Worm (Caenorhabditis elegans) whole organism, mixed stage, embryonic: ENCODE results near the gene natc-1.

Experiments used
- M03D4.4 ChIP-seq: sonication (generic microtip); optimal IDR thresholded peaks from 2 replicates; lab custom pipeline; 2017; ENCODE audit warnings: mild to moderate bottlenecking, missing genetic modification characterization, missing compliant biosample characterization
- ceh-39 ChIP-seq: fragments of 150-350 bp; optimal IDR thresholded peaks from 2 replicates; lab custom pipeline; 2014; ENCODE audit warnings: missing biosample characterization, missing genetic modification characterization
- ceh-43 ChIP-seq: fragments of 200-800 bp; sonication (Bioruptor generic); optimal IDR thresholded peaks from 2 replicates; lab custom pipeline; 2018; ENCODE audit warnings: mild to moderate bottlenecking, missing genetic modification characterization, moderate library complexity, missing compliant biosample characterization
- ceh-83 ChIP-seq: fragments of 200-800 bp; sonication (Bioruptor generic); optimal IDR thresholded peaks from 2 replicates; lab custom pipeline; 2018; ENCODE audit warnings: mild to moderate bottlenecking, missing genetic modification characterization, missing compliant biosample characterization
- ces-1 ChIP-seq: fragments of 150-350 bp; optimal IDR thresholded peaks from 2 replicates; lab custom pipeline; 2014; ENCODE audit warnings: missing biosample characterization, missing genetic modification reagents, missing genetic modification characterization
- cnd-1 ChIP-seq: fragments of 200-800 bp; sonication (Bioruptor generic); optimal IDR thresholded peaks from 2 replicates; lab custom pipeline; 2018; ENCODE audit warnings: mild to moderate bottlenecking, missing genetic modification characterization, missing compliant biosample characterization
- drap-1 ChIP-seq: fragments of 200-800 bp; sonication (Bioruptor generic); optimal IDR thresholded peaks from 3 replicates; lab custom pipeline; 2018; ENCODE audit warnings: mild to moderate bottlenecking, missing genetic modification characterization, missing compliant biosample characterization
- elt-1 ChIP-seq: sonication (generic microtip); optimal IDR thresholded peaks from 2 replicates; lab custom pipeline; 2017; ENCODE audit warnings: missing genetic modification characterization, mild to moderate bottlenecking, missing compliant biosample characterization, antibody characterized with exemption, moderate library complexity, borderline replicate concordance; ENCODE audit not compliant: insufficient read depth
- elt-3 ChIP-seq: fragments of 150-350 bp; optimal IDR thresholded peaks from 2 replicates; lab custom pipeline; 2014; ENCODE audit warnings: missing biosample characterization, missing genetic modification characterization
- flh-1 ChIP-seq: fragments of 200-800 bp; sonication (Bioruptor generic); optimal IDR thresholded peaks from 2 replicates; lab custom pipeline; 2018; ENCODE audit warnings: mild to moderate bottlenecking, missing genetic modification characterization, moderate library complexity, missing compliant biosample characterization
- ham-2 ChIP-seq: fragments of 200-800 bp; sonication (Bioruptor generic); optimal IDR thresholded peaks from 2 replicates; lab custom pipeline; 2018; ENCODE audit warnings: mild to moderate bottlenecking, missing genetic modification characterization, missing compliant biosample characterization
- hlh-1 ChIP-seq: fragments of 150-350 bp; optimal IDR thresholded peaks from 2 replicates; lab custom pipeline; 2014; ENCODE audit warnings: missing biosample characterization, missing genetic modification reagents, missing genetic modification characterization
- lin-32 ChIP-seq: fragments of 200-800 bp; sonication (Bioruptor generic); optimal IDR thresholded peaks from 2 replicates; lab custom pipeline; 2018; ENCODE audit warnings: mild to moderate bottlenecking, missing genetic modification characterization, missing compliant biosample characterization
- lsy-2 ChIP-seq: fragments of 150-350 bp; optimal IDR thresholded peaks from 2 replicates; lab custom pipeline; 2014; ENCODE audit warnings: missing biosample characterization, missing genetic modification characterization
- mab-5 ChIP-seq: fragments of 150-350 bp; optimal IDR thresholded peaks from 2 replicates; lab custom pipeline; 2014; ENCODE audit warnings: missing biosample characterization, missing genetic modification characterization
- mep-1 ChIP-seq: fragments of 150-350 bp; optimal IDR thresholded peaks from 2 replicates; lab custom pipeline; 2017; ENCODE audit warnings: missing biosample characterization, missing genetic modification reagents, missing genetic modification characterization, inconsistent platforms
- mls-2 ChIP-seq: sonication (generic microtip); optimal IDR thresholded peaks from 2 replicates; lab custom pipeline; 2016; ENCODE audit warnings: mild to moderate bottlenecking, missing genetic modification characterization, moderate library complexity, missing compliant biosample characterization
- nhr-12 ChIP-seq: fragments of 150-350 bp; optimal IDR thresholded peaks from 2 replicates; lab custom pipeline; 2014; ENCODE audit warnings: missing biosample characterization, missing genetic modification characterization
- nhr-237 ChIP-seq: fragments of 150-350 bp; optimal IDR thresholded peaks from 2 replicates; lab custom pipeline; 2014; ENCODE audit warnings: missing biosample characterization, missing genetic modification characterization
- nhr-28 ChIP-seq: fragments of 150-350 bp; optimal IDR thresholded peaks from 2 replicates; lab custom pipeline; 2014; ENCODE audit warnings: missing biosample characterization, missing genetic modification characterization
- nhr-76 ChIP-seq: sonication (generic microtip); optimal IDR thresholded peaks from 2 replicates; lab custom pipeline; 2017; ENCODE audit warnings: missing biosample characterization, missing genetic modification characterization
- pha-4 ChIP-seq: fragments of 150-350 bp; optimal IDR thresholded peaks from 2 replicates; lab custom pipeline; 2018; ENCODE audit warnings: missing biosample characterization, missing genetic modification reagents, missing genetic modification characterization
- sem-2 ChIP-seq: fragments of 200-800 bp; sonication (Bioruptor generic); optimal IDR thresholded peaks from 2 replicates; lab custom pipeline; 2018; ENCODE audit warnings: mild to moderate bottlenecking, missing genetic modification characterization, missing compliant biosample characterization
- snpc-4 ChIP-seq: fragments of 150-350 bp; optimal IDR thresholded peaks from 2 replicates; lab custom pipeline; 2014; ENCODE audit warnings: missing biosample characterization, missing genetic modification characterization
- sptf-1 ChIP-seq: sonication (generic microtip); optimal IDR thresholded peaks from 2 replicates; lab custom pipeline; 2017; ENCODE audit warnings: mild to moderate bottlenecking, missing genetic modification characterization, moderate library complexity, missing compliant biosample characterization
- tbx-8 ChIP-seq: fragments of 200-800 bp; sonication (Bioruptor generic); optimal IDR thresholded peaks from 2 replicates; lab custom pipeline; 2018; ENCODE audit warnings: mild to moderate bottlenecking, missing genetic modification characterization, moderate library complexity, missing compliant biosample characterization
- unc-120 ChIP-seq: sonication (generic microtip); optimal IDR thresholded peaks from 2 replicates; lab custom pipeline; 2017; ENCODE audit warnings: missing genetic modification characterization, missing compliant biosample characterization; ENCODE audit not compliant: poor library complexity, severe bottlenecking
- unc-39 ChIP-seq: fragments of 150-350 bp; optimal IDR thresholded peaks from 2 replicates; lab custom pipeline; 2014; ENCODE audit warnings: missing biosample characterization, missing genetic modification characterization
- unc-62 ChIP-seq: fragments of 150-350 bp; optimal IDR thresholded peaks from 2 replicates; lab custom pipeline; 2014; ENCODE audit warnings: missing biosample characterization, missing genetic modification reagents, missing genetic modification characterization
- zip-8 ChIP-seq: fragments of 150-350 bp; optimal IDR thresholded peaks from 2 replicates; lab custom pipeline; 2014; ENCODE audit warnings: missing biosample characterization, missing genetic modification characterization
- ztf-11 ChIP-seq: fragments of 150-350 bp; optimal IDR thresholded peaks from 2 replicates; lab custom pipeline; 2014; ENCODE audit warnings: missing biosample characterization, missing genetic modification characterization

Gene natc-1

ce11 chrV:8467031-8467430 lies 4.9 kb downstream of the natc-1 start, which contains the start of gene mrpl-4:
TSS of gene mrpl-4 (plus strand) at chrV:8467265.
- TF ChIP-seq unc-62 (GFP tag; lab: Kevin White, UChicago) (no peak), nhr-237 (tag; lab: Kevin White, UChicago) (no peak), unc-39 (tag; lab: Kevin White, UChicago) (no peak), hlh-1 (tag; lab: Kevin White, UChicago) (no peak), nhr-76 (no peak), sem-2 (GFP tag; lab: Kevin White, UChicago) (no peak), ztf-11 (tag; lab: Kevin White, UChicago) (no peak), nhr-12 (tag; lab: Kevin White, UChicago) (no peak), unc-120 (tag; lab: Kevin White, UChicago) (no peak), mls-2 (tag; lab: Kevin White, UChicago) (no peak), lin-32 (GFP tag; lab: Kevin White, UChicago) (no peak), snpc-4 (tag; lab: Kevin White, UChicago) (no peak), drap-1 (GFP tag; lab: Kevin White, UChicago) (no peak), elt-1 (no peak), mep-1 (no peak), ces-1 (GFP tag; lab: Kevin White, UChicago) (no peak), ceh-39 (tag; lab: Kevin White, UChicago) (no peak)

DNA sequence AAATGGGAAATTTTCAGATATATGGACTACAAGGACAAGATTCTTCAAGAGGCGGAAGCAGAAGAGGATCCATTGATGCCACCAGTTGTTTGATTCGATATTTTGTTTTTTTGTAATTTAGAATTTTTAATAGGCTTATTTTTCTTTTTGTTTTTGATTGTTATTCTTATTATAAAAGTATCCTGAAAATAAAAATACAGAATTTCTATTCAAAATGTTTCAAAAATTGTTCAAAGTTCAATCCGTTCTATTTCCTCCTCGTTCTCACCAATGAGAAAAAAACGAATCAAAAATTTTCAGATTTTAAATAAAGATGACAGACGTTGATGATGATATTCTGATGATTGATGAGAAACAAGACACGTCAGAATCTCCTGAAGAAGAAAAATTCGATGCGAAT lies 6.6 kb downstream of the natc-1 start, which contains the start of gene phf-30:
phf-30 (plus strand) TSS at position 301 of the 400 bp plus-strand sequence.
- TF ChIP-seq mls-2 (tag; lab: Kevin White, UChicago) (no peak), ztf-11 (tag; lab: Kevin White, UChicago) (no peak), M03D4.4 (tag; lab: Kevin White, UChicago) (no peak), tbx-8 (GFP tag; lab: Kevin White, UChicago) (no peak), elt-1 (no peak), mep-1 (no peak), ham-2 (GFP tag; lab: Kevin White, UChicago) (no peak), unc-120 (tag; lab: Kevin White, UChicago) (no peak), unc-62 (GFP tag; lab: Kevin White, UChicago) (no peak), hlh-1 (tag; lab: Kevin White, UChicago) (no peak), unc-39 (tag; lab: Kevin White, UChicago) (no peak), ceh-39 (tag; lab: Kevin White, UChicago) (no peak)
- TF ChIP-seq, all 35 proteins: peak for 0

- TF ChIP-seq hlh-1 (tag; lab: Kevin White, UChicago) (no peak), nhr-28 (tag; lab: Kevin White, UChicago) (no peak), flh-1 (GFP tag; lab: Kevin White, UChicago) (no peak), zip-8 (tag; lab: Kevin White, UChicago) (no peak), unc-62 (GFP tag; lab: Kevin White, UChicago) (no peak), tbx-8 (GFP tag; lab: Kevin White, UChicago) (no peak), ceh-83 (GFP tag; lab: Kevin White, UChicago) (no peak), lsy-2 (tag; lab: Kevin White, UChicago) (no peak), ztf-11 (tag; lab: Kevin White, UChicago) (no peak), lin-32 (GFP tag; lab: Kevin White, UChicago) (no peak), snpc-4 (tag; lab: Kevin White, UChicago) (no peak), pha-4 (tag; lab: Kevin White, UChicago) (no peak), mls-2 (tag; lab: Kevin White, UChicago) (no peak), sptf-1 (tag; lab: Kevin White, UChicago) (no peak), nhr-237 (tag; lab: Kevin White, UChicago) (no peak), mab-5 (no peak), cnd-1 (tag; lab: Kevin White, UChicago) (no peak), ham-2 (GFP tag; lab: Kevin White, UChicago) (no peak), ces-1 (GFP tag; lab: Kevin White, UChicago) (no peak), ceh-43 (no peak)
These were observed 8.7 kb downstream of the natc-1 start, which contains the start of gene gplb-1 for ce11 chrV:8470906-8471305. TSS of gene gplb-1 (minus strand) at chrV:8471242.

DNA sequence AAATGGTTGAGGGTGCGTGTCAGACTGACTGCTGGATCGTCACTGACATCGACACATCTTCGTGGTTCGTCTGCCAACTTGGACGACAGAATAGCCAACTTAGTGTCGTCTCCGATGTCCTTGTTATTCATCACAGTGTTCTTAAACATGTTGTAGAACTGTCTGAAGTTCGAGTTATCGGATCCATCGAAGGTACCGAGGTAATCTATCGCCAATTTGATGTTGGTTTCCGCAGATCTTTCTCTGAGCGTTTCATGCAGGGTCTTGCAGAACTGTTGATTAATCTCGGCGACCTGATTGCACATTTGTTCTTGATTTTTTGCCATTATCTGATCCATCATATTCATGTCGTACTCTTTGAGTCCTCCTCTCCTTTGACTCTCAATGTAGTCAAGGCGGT lies 19.1 kb downstream of the natc-1 start:
- TF ChIP-seq elt-3 (tag; lab: Kevin White, UChicago) (no peak), nhr-12 (tag; lab: Kevin White, UChicago) (no peak), unc-39 (tag; lab: Kevin White, UChicago) (no peak)
- TF ChIP-seq, all 35 proteins: peak for 0
